Worm (Caenorhabditis elegans): Measurements from ENCODE around the gene C53A5.13.

C53A5.13 gene

DNA sequence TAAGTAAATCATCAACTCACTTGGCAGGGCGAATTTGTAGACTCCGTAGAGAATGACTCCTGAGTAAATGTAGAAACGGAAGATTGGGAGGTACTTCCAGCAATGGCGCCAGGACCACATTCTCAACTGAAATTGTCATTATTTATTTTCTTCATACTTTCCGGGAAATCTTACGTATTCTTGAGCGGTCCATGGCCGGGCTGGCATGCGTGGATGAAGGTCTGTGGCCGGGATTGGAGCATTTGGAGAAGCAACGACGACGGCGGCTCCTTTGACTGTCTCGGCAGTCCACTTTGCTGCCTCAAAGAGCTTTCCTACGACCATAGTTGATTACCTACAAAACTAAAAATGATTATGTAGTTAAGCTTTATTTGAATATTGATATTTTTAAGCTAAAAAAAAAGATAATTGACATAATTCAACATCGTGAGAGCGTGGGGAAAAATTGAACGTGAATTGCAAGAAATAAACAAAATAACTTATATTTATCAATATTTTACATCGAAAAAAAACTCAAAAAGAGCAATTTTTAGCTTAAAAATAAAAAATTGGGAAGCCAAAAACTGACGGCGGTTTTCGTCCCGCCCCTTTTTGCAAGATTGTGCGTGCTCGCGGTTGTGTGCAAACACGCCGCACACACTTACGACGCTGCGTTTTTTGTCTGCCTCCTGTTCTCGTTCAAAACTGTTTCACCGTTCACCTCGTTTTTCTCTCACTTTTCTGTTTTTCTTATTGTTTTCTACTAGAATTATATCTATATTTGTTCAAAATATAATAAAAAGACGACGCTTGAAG is 22.7 kb upstream of the C53A5.13 start, which contains the start of gene ril-1 (continued):
- TF ChIP-seq fax-1 (tag; optimal IDR thresholded peaks at IDR 0.05) = peak; percentile 12
- no peak for TF ChIP-seq sox-2 (GFP tag; IDR thresholded peaks at IDR 0.05)
- no peak for TF ChIP-seq hlh-30 (tag; optimal IDR thresholded peaks at IDR 0.05; ENCODE audit: insufficient read depth)
- no peak for TF ChIP-seq lin-11 (tag; optimal IDR thresholded peaks at IDR 0.05)
- no peak for TF ChIP-seq odd-2 (tag; optimal IDR thresholded peaks at IDR 0.05)
- TF ChIP-seq unc-42 (tag; optimal IDR thresholded peaks at IDR 0.05) = no peak
- TF ChIP-seq dmd-4 (tag; optimal IDR thresholded peaks at IDR 0.05; ENCODE audit: borderline replicate concordance) = no peak
- no peak for TF ChIP-seq ama-1 (optimal IDR thresholded peaks at IDR 0.05)
- no peak for TF ChIP-seq ceh-22 (tag; optimal IDR thresholded peaks at IDR 0.05)
- TF ChIP-seq ceh-2 (tag; optimal IDR thresholded peaks at IDR 0.05) = no peak
- TF ChIP-seq C38D4.7 (GFP tag; optimal IDR thresholded peaks at IDR 0.05) = peak; percentile 33
- TF ChIP-seq elt-2 (tag; optimal IDR thresholded peaks at IDR 0.05) = peak; percentile 74
- TF ChIP-seq hlh-6 (tag; optimal IDR thresholded peaks at IDR 0.05) = no peak
- TF ChIP-seq sdc-2 (tag; optimal IDR thresholded peaks at IDR 0.05) = no peak
- TF ChIP-seq pat-9 (tag; optimal IDR thresholded peaks at IDR 0.05) = peak; percentile 18
- TF ChIP-seq gmeb-2 (tag; optimal IDR thresholded peaks at IDR 0.05) = peak; percentile 34
- no peak for TF ChIP-seq madf-2 (tag; optimal IDR thresholded peaks at IDR 0.05)
- no peak for TF ChIP-seq pag-3 (tag; optimal IDR thresholded peaks at IDR 0.05; ENCODE audit: borderline replicate concordance)
- no peak for TF ChIP-seq unc-3 (GFP tag; conservative IDR thresholded peaks at IDR 0.05)
- TF ChIP-seq unc-3 (tag; optimal IDR thresholded peaks at IDR 0.05) = peak; percentile 1
- TF ChIP-seq ceh-24 (tag; optimal IDR thresholded peaks at IDR 0.05) = no peak
- peak; percentile 62 for TF ChIP-seq ztf-16 (tag; optimal IDR thresholded peaks at IDR 0.05)
- TF ChIP-seq nhr-232 (tag; optimal IDR thresholded peaks at IDR 0.05) = no peak
- peak; percentile 35 for TF ChIP-seq tbx-2 (tag; optimal IDR thresholded peaks at IDR 0.05)
- TF ChIP-seq rnt-1 (tag; optimal IDR thresholded peaks at IDR 0.05) = no peak
- TF ChIP-seq ceh-19 (GFP tag; optimal IDR thresholded peaks at IDR 0.05) = no peak
- TF ChIP-seq ceh-34 (tag; optimal IDR thresholded peaks at IDR 0.05) = no peak
- peak; percentile 7 for TF ChIP-seq npax-4 (tag; optimal IDR thresholded peaks at IDR 0.05)
- no peak for TF ChIP-seq hlh-15 (tag; optimal IDR thresholded peaks at IDR 0.05)
- TF ChIP-seq ceh-6 (GFP tag; optimal IDR thresholded peaks at IDR 0.05) = no peak
- no peak for TF ChIP-seq tbx-7 (tag; optimal IDR thresholded peaks at IDR 0.05)
- no peak for TF ChIP-seq fkh-10 (GFP tag; optimal IDR thresholded peaks at IDR 0.05)
- no peak for TF ChIP-seq pros-1 (tag; optimal IDR thresholded peaks at IDR 0.05)
- TF ChIP-seq pha-2 (tag; optimal IDR thresholded peaks at IDR 0.05) = no peak
- TF ChIP-seq sox-4 (tag; optimal IDR thresholded peaks at IDR 0.05) = peak; percentile 23
- no peak for TF ChIP-seq pha-4 (tag; optimal IDR thresholded peaks at IDR 0.05)
- no peak for TF ChIP-seq ceh-30 (tag; optimal IDR thresholded peaks at IDR 0.05)
- no peak for TF ChIP-seq zip-5 (tag; optimal IDR thresholded peaks at IDR 0.05)
- no peak for TF ChIP-seq pax-1 (tag; optimal IDR thresholded peaks at IDR 0.05)

DNA sequence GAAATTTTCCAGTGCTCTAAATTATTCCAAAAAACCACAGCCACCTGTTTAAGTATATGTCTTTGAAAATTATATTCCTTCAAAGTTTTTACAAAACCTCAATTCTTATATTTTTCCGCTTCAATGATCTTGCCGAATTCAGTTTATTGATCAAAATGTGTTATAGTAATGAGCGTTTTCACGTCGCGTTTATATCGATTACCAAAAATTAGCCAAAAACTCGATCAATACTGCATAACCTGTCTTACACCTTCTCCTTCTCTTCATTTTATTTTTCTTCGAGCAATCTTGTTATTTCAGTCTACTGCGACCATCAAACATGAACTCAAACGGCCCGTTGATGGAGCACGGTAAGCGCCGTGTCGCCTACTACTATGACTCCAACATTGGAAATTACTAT is 21.6 kb upstream of the C53A5.13 start, which contains the start of gene hda-1:
TSS of gene hda-1 (plus strand) at position 301 of the 400 bp plus-strand sequence.
- TF ChIP-seq unc-42 (tag; optimal IDR thresholded peaks at IDR 0.05) (no peak), che-1 (tag; optimal IDR thresholded peaks at IDR 0.05) (no peak)

DNA sequence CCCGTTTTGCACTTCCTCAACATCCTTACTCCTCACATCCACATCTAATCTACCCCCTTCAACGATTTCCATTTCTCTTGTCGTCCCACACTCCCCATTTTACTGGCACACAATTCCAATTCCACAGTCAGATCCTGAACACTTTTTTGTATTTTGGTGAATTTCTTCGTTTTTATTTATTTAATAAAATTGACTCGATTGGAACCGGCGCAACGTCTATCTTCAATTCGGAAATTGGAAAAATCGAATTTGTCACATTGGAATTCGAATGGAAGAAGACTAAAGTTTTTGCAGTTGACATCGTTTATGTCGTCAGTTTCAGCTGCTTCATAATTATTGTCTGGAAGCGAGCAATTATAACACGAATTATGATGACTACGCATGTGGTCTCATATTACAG is 19.5 kb upstream of the C53A5.13 start:
- TF ChIP-seq unc-42 (tag; optimal IDR thresholded peaks at IDR 0.05) = peak; percentile 65
- TF ChIP-seq ahr-1 (tag; optimal IDR thresholded peaks at IDR 0.05) = no peak
